Worm (Caenorhabditis elegans): ENCODE data around the gene T08G3.13.

ce11 chrV:16405366-16405765 lies 42.5 kb upstream of the T08G3.13 start:
- no peak for TF ChIP-seq unc-39 (tag; optimal IDR thresholded peaks at IDR 0.05)
- TF ChIP-seq nhr-76 (tag; optimal IDR thresholded peaks at IDR 0.05) = no peak

Measured in whole organism, mixed stage, embryonic.